Fruit fly (Drosophila melanogaster) whole organism, embryonic: ENCODE measurements around the gene Ist1.

Experiments used
- Awh ChIP-seq: fragments of 200-800 bp; sonication (Bioruptor generic); IDR thresholded peaks from 2 replicates; pipeline ENCODE4, ENCODE4 v1.3.6; 2022; ENCODE audit warnings: missing biosample characterization, missing genetic modification characterization
- BEAF-32 ChIP-seq: fragments of 200-800 bp; sonication (Bioruptor generic); optimal IDR thresholded peaks from 3 replicates; lab custom pipeline; 2017; ENCODE audit warnings: missing biosample characterization, missing genetic modification characterization, mild to moderate bottlenecking, moderate library complexity, missing genetic modification reagents
- CG10209 ChIP-seq: fragments of 200-800 bp; sonication (Bioruptor generic); optimal IDR thresholded peaks from 3 replicates; lab custom pipeline; 2017; ENCODE audit warnings: missing biosample characterization, mild to moderate bottlenecking, missing genetic modification characterization, missing genetic modification reagents
- CG10959 ChIP-seq: fragments of 200-800 bp; sonication (Bioruptor generic); IDR thresholded peaks from 2 replicates; pipeline ENCODE4 v1.3.6; 2022; ENCODE audit warnings: missing biosample characterization, missing genetic modification characterization
- CG11695 ChIP-seq: fragments of 200-800 bp; sonication (Bioruptor generic); IDR thresholded peaks from 3 replicates; pipeline ENCODE4 v1.3.6; 2022; ENCODE audit warnings: missing biosample characterization, missing genetic modification characterization
- CG12219 ChIP-seq: fragments of 200-800 bp; sonication (Bioruptor generic); optimal IDR thresholded peaks from 3 replicates; lab custom pipeline; 2018; ENCODE audit warnings: missing biosample characterization, mild to moderate bottlenecking, missing genetic modification characterization
- CG12391 ChIP-seq: fragments of 200-800 bp; sonication (Bioruptor generic); optimal IDR thresholded peaks from 3 replicates; lab custom pipeline; 2018; ENCODE audit warnings: missing biosample characterization, mild to moderate bottlenecking, missing genetic modification characterization, moderate library complexity
- CG13296 ChIP-seq: fragments of 200-800 bp; sonication (Bioruptor generic); optimal IDR thresholded peaks from 3 replicates; lab custom pipeline; 2018; ENCODE audit warnings: missing biosample characterization, mild to moderate bottlenecking, missing genetic modification characterization
- CG14965 ChIP-seq: fragments of 200-800 bp; sonication (Bioruptor generic); optimal IDR thresholded peaks from 2 replicates; lab custom pipeline; 2016; ENCODE audit warnings: missing biosample characterization, missing genetic modification characterization, borderline replicate concordance
- CG1529 ChIP-seq: fragments of 200-800 bp; sonication (Bioruptor generic); optimal IDR thresholded peaks from 3 replicates; lab custom pipeline; 2018; ENCODE audit warnings: missing biosample characterization, missing genetic modification characterization
- CG17802 ChIP-seq: fragments of 200-800 bp; sonication (Bioruptor generic); optimal IDR thresholded peaks from 2 replicates; lab custom pipeline; 2018; ENCODE audit warnings: missing biosample characterization, mild to moderate bottlenecking, missing genetic modification characterization, moderate library complexity
- CG1792 ChIP-seq: fragments of 200-800 bp; sonication (Bioruptor generic); optimal IDR thresholded peaks from 2 replicates; lab custom pipeline; 2016; ENCODE audit warnings: missing biosample characterization, missing genetic modification characterization
- CG2678 ChIP-seq: fragments of 200-800 bp; sonication (Bioruptor generic); optimal IDR thresholded peaks from 3 replicates; lab custom pipeline; 2019; ENCODE audit warnings: missing biosample characterization, mild to moderate bottlenecking, missing genetic modification characterization, moderate library complexity
- CG31441 ChIP-seq: fragments of 200-800 bp; sonication (Bioruptor generic); IDR thresholded peaks from 2 replicates; pipeline ENCODE4 v1.3.6; 2022; ENCODE audit warnings: missing biosample characterization, missing genetic modification characterization
- CG34422 ChIP-seq: fragments of 200-800 bp; sonication (Bioruptor generic); IDR thresholded peaks from 3 replicates; pipeline ENCODE4 v1.3.6; 2022; ENCODE audit warnings: missing biosample characterization, missing genetic modification characterization
- CG4282 ChIP-seq: fragments of 200-800 bp; sonication (Bioruptor generic); optimal IDR thresholded peaks from 2 replicates; lab custom pipeline; 2016; ENCODE audit warnings: missing biosample characterization, missing genetic modification characterization
- CG4328 ChIP-seq: fragments of 200-800 bp; sonication (Bioruptor generic); optimal IDR thresholded peaks from 3 replicates; lab custom pipeline; 2017; ENCODE audit warnings: missing biosample characterization, missing genetic modification reagents, missing genetic modification characterization
- CG6175 ChIP-seq: fragments of 200-800 bp; sonication (Bioruptor generic); IDR thresholded peaks from 3 replicates; pipeline ENCODE4 v1.3.6; 2022; ENCODE audit warnings: missing biosample characterization, missing genetic modification characterization
- CG6689 ChIP-seq: fragments of 200-800 bp; sonication (Bioruptor generic); IDR thresholded peaks from 2 replicates; pipeline ENCODE4 v1.3.6; 2022; ENCODE audit warnings: missing biosample characterization, missing genetic modification characterization
- CG6813 ChIP-seq: fragments of 200-800 bp; sonication (Bioruptor generic); optimal IDR thresholded peaks from 2 replicates; lab custom pipeline; 2017; ENCODE audit warnings: missing biosample characterization, missing genetic modification characterization, mild to moderate bottlenecking, moderate library complexity, missing genetic modification reagents
- CG6854 ChIP-seq: fragments of 200-800 bp; sonication (Bioruptor generic); optimal IDR thresholded peaks from 3 replicates; lab custom pipeline; 2017; ENCODE audit warnings: missing biosample characterization, mild to moderate bottlenecking, missing genetic modification characterization
- CG7745 ChIP-seq: fragments of 200-800 bp; sonication (Bioruptor generic); optimal IDR thresholded peaks from 2 replicates; lab custom pipeline; 2018; ENCODE audit warnings: missing biosample characterization, mild to moderate bottlenecking, missing genetic modification characterization, moderate library complexity
- CG7987 ChIP-seq: fragments of 200-800 bp; sonication (Bioruptor generic); optimal IDR thresholded peaks from 2 replicates; lab custom pipeline; 2018; ENCODE audit warnings: missing biosample characterization, mild to moderate bottlenecking, missing genetic modification characterization, moderate library complexity
- D19B ChIP-seq: fragments of 200-800 bp; sonication (Bioruptor generic); optimal IDR thresholded peaks from 2 replicates; lab custom pipeline; 2017; ENCODE audit warnings: missing biosample characterization, mild to moderate bottlenecking, missing genetic modification characterization
- Dad ChIP-seq: fragments of 200-800 bp; sonication (Bioruptor generic); optimal IDR thresholded peaks from 3 replicates; lab custom pipeline; 2016; ENCODE audit warnings: missing biosample characterization, missing genetic modification characterization
- GATAe ChIP-seq: fragments of 200-800 bp; sonication (Bioruptor generic); conservative IDR thresholded peaks from 2 replicates; pipeline ENCODE4 v1.3.6; 2022; ENCODE audit warnings: missing biosample characterization, missing genetic modification characterization
- Med ChIP-seq: fragments of 200-800 bp; sonication (Bioruptor generic); peaks from one replicate; lab custom pipeline; 2016; ENCODE audit warnings: missing biosample characterization, missing genetic modification characterization, mild to moderate bottlenecking, inconsistent platforms, moderate library complexity
- NC2α ChIP-seq: fragments of 200-800 bp; sonication (Bioruptor generic); optimal IDR thresholded peaks from 2 replicates; lab custom pipeline; 2016; ENCODE audit warnings: missing biosample characterization, missing genetic modification characterization
- NFAT ChIP-seq: fragments of 200-800 bp; sonication (Bioruptor generic); IDR thresholded peaks from 2 replicates; pipeline ENCODE4 v1.3.6; 2022; ENCODE audit warnings: missing biosample characterization, missing genetic modification characterization
- NfI ChIP-seq: fragments of 200-800 bp; sonication (Bioruptor generic); optimal IDR thresholded peaks from 3 replicates; lab custom pipeline; 2018; ENCODE audit warnings: missing biosample characterization, mild to moderate bottlenecking, missing genetic modification characterization, moderate library complexity
- Sry-δ ChIP-seq: fragments of 200-800 bp; sonication (Bioruptor generic); optimal IDR thresholded peaks from 2 replicates; lab custom pipeline; 2016; ENCODE audit warnings: missing biosample characterization, missing genetic modification characterization
- Tbp ChIP-seq: fragments of >200 bp; optimal IDR thresholded peaks from 2 replicates; lab custom pipeline; 2018; ENCODE audit warnings: missing biosample characterization, missing genetic modification characterization
- ap ChIP-seq: fragments of 200-800 bp; sonication (Bioruptor generic); IDR thresholded peaks from 2 replicates; pipeline ENCODE4 v1.3.6; 2022; ENCODE audit warnings: missing biosample characterization, missing genetic modification characterization
- br ChIP-seq: fragments of >200 bp; optimal IDR thresholded peaks from 2 replicates; lab custom pipeline; 2017
- cg ChIP-seq: fragments of 200-800 bp; sonication (Bioruptor generic); optimal IDR thresholded peaks from 3 replicates; lab custom pipeline; 2019; ENCODE audit warnings: missing biosample characterization, mild to moderate bottlenecking, missing genetic modification characterization, moderate library complexity
- chm ChIP-seq: fragments of 200-800 bp; sonication (Bioruptor generic); IDR thresholded peaks from 2 replicates; pipeline ENCODE4 v1.3.6; 2022; ENCODE audit warnings: missing biosample characterization, missing genetic modification characterization
- da ChIP-seq: fragments of 200-800 bp; sonication (Bioruptor generic); optimal IDR thresholded peaks from 2 replicates; lab custom pipeline; 2016; ENCODE audit warnings: missing biosample characterization, missing genetic modification characterization
- dpn ChIP-seq, 2 experiments: fragments of 200-800 bp; sonication (Bioruptor generic); optimal IDR thresholded peaks; 3 replicates each; lab custom pipeline; 2016; ENCODE audit warnings: missing biosample characterization in 2 of 2, missing genetic modification characterization in 2 of 2
- ems ChIP-seq: fragments of 200-800 bp; sonication (Bioruptor generic); optimal IDR thresholded peaks from 3 replicates; lab custom pipeline; 2016; ENCODE audit warnings: missing biosample characterization, missing genetic modification characterization
- exex ChIP-seq: fragments of 200-800 bp; sonication (Bioruptor generic); optimal IDR thresholded peaks from 4 replicates; lab custom pipeline; 2018; ENCODE audit warnings: missing biosample characterization, mild to moderate bottlenecking, missing genetic modification characterization, moderate library complexity
- hth ChIP-seq: fragments of >200 bp; optimal IDR thresholded peaks from 2 replicates; lab custom pipeline; 2017; ENCODE audit warnings: inconsistent platforms
- inv ChIP-seq: fragments of 200-800 bp; sonication (Bioruptor generic); IDR thresholded peaks from 2 replicates; pipeline ENCODE4 v1.3.6; 2022; ENCODE audit warnings: missing biosample characterization, missing genetic modification characterization; ENCODE audit not compliant: partially characterized antibody
- org-1 ChIP-seq: fragments of 200-800 bp; sonication (Bioruptor generic); optimal IDR thresholded peaks from 2 replicates; lab custom pipeline; 2017; ENCODE audit warnings: missing biosample characterization, missing genetic modification characterization
- pan ChIP-seq, 4 experiments: fragments of >200 bp in 3 of 4; fragments of 200-800 bp in 1 of 4; sonication (Bioruptor generic) in 1 of 4; optimal IDR thresholded peaks in 3 of 4; IDR thresholded peaks in 1 of 4; 2 replicates each; pipeline versions ENCODE4 v1.3.6 to Lab custom; 2017 to 2022; ENCODE audit warnings: missing biosample characterization in 2 of 4, missing genetic modification characterization in 2 of 4, mixed read lengths in 1 of 4
- schlank ChIP-seq: fragments of 200-800 bp; sonication (Bioruptor generic); optimal IDR thresholded peaks from 2 replicates; lab custom pipeline; 2018; ENCODE audit warnings: missing biosample characterization, mild to moderate bottlenecking, missing genetic modification characterization
- tin ChIP-seq: fragments of 200-800 bp; sonication (Bioruptor generic); optimal IDR thresholded peaks from 3 replicates; lab custom pipeline; 2016; ENCODE audit warnings: missing biosample characterization, missing genetic modification characterization
- usp ChIP-seq: fragments of >200 bp; optimal IDR thresholded peaks from 2 replicates; lab custom pipeline; 2017; ENCODE audit warnings: missing biosample characterization, missing genetic modification characterization
- vfl ChIP-seq: fragments of 200-800 bp; sonication (Bioruptor generic); optimal IDR thresholded peaks from 2 replicates; lab custom pipeline; 2016; ENCODE audit warnings: missing biosample characterization, missing genetic modification characterization
- zen2 ChIP-seq: fragments of 200-800 bp; sonication (Bioruptor generic); IDR thresholded peaks from 3 replicates; pipeline ENCODE4 v1.3.6; 2022; ENCODE audit warnings: missing biosample characterization, missing genetic modification characterization; ENCODE audit not compliant: partially characterized antibody

Ist1 gene

DNA sequence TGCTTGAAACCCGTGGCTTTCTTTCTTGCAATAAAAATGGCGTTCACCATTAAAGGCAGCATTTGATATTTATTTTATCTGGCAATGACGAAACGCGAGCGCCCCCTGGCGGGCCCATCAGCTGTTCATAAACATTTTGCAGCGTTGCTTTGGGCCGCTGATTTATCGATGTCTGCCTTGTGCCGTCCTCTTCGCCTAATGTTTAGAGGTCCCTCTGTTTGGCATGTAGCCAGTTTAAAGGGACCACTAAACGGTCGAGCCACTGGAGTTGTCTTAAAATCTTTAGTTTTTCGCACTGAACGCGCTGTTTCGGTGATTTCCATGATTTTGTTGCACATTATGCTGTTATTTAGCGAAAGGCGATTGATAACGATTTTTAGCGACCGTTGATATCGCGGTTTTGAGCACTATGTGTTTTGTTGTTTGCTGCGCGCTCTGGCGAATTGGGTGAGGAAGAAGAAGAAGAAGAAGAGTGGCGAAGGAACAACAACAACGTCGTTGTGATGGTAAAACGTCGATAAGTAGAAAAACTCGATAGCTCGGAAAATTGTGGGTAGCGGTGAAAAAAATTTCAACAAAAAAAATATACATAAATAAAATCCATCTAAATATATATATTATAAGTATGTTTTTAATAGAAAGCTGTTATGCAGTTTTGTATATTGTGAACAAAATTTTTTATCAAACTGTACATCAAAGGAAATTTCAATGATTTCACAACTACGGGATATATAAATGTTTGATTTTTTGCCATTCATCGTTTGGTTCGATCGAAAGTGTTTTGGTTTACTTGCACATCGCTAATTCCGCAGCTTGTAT lies 3.8 kb downstream of the Ist1 start, which contains the start of the genes velo and Sbds (continued):
- TF ChIP-seq CG6854 (GFP tag; lab: Kevin White, UChicago) (no peak), chm (peak; percentile 43; the same call in 1 of the 2 replicates), GATAe (GFP tag; lab: Robert Waterston, UW) (no peak), CG2678 (tag; lab: Kevin White, UChicago) (peak; percentile 69), NC2α (GFP tag; lab: Kevin White, UChicago) (no peak), CG6813 (GFP tag; lab: Kevin White, UChicago) (no peak), CG12219 (GFP tag; lab: Kevin White, UChicago) (no peak), CG6175 (GFP tag; lab: Robert Waterston, UW) (no peak), CG6689 (peak; percentile 58), CG11695 (GFP tag; lab: Robert Waterston, UW) (no peak), schlank (no peak), CG10959 (GFP tag; lab: Robert Waterston, UW) (no peak), Tbp (GFP tag; lab: Kevin White, UChicago) (no peak), exex (tag; lab: Kevin White, UChicago) (peak; percentile 30), CG10209 (GFP tag; lab: Kevin White, UChicago) (peak; percentile 11), Awh (0 out of 2 replicates have a peak, but pooled peaks have one; percentile 25), ap (no peak), CG13296 (peak; percentile 61), dpn (GFP tag; optimal IDR thresholded peaks at IDR 0.05; lab: Kevin White, UChicago) (peak; percentile 32 to 44), da (GFP tag; lab: Kevin White, UChicago) (no peak), cg (peak; percentile 71), NFAT (GFP tag; lab: Robert Waterston, UW) (no peak; the same call in 1 of the 2 replicates), CG12391 (tag; lab: Kevin White, UChicago) (peak; percentile 72), pan (optimal IDR thresholded peaks at IDR 0.05; lab: Kevin White, UChicago) (no peak), pan (GFP tag; optimal IDR thresholded peaks at IDR 0.05 in 1 of 2, IDR thresholded peaks at IDR 0.05 in 1 of 2) (peak in 1 of 2 experiments; percentile 22), CG1529 (GFP tag; lab: Kevin White, UChicago) (no peak), CG1792 (GFP tag; lab: Kevin White, UChicago) (no peak), inv (peak; percentile 62), vfl (GFP tag; lab: Kevin White, UChicago) (no peak), CG4328 (GFP tag; lab: Kevin White, UChicago) (no peak), CG17802 (tag; lab: Kevin White, UChicago) (no peak), BEAF-32 (peak; percentile 72), NfI (peak; percentile 62), CG34422 (GFP tag; lab: Robert Waterston, UW) (peak; percentile 83), Sry-δ (peak; percentile 82), CG7745 (tag; lab: Kevin White, UChicago) (no peak), CG14965 (no peak), ems (GFP tag; lab: Kevin White, UChicago) (peak; percentile 17), CG4282 (GFP tag; lab: Kevin White, UChicago) (no peak), D19B (GFP tag; lab: Kevin White, UChicago) (peak; percentile 25), Dad (GFP tag; lab: Kevin White, UChicago) (no peak), tin (GFP tag; lab: Kevin White, UChicago) (peak; percentile 0), org-1 (GFP tag; lab: Kevin White, UChicago) (no peak), CG31441 (GFP tag; lab: Robert Waterston, UW) (no peak; the same call in 1 of the 2 replicates), CG7987 (GFP tag; lab: Kevin White, UChicago) (peak; percentile 29), br (lab: Kevin White, UChicago) (no peak), hth (lab: Kevin White, UChicago) (no peak), usp (no peak), Med (GFP tag; lab: Kevin White, UChicago) (peak; percentile 85), zen2 (GFP tag; lab: Robert Waterston, UW) (no peak; the same call in 2 of the 3 replicates)
